Worm (Caenorhabditis elegans) whole organism, L1 larva: Measurements from ENCODE around the gene tag-325.
A peak's percentile ranks its signal among the peaks of the same experiment; 100 is the strongest.
"Not testable (repeated sequence)": the region's sequence is repeated elsewhere in the genome, so short reads cannot be mapped to it uniquely, and the experiment has no call there.

Source experiments
- C04F5.9 ChIP-seq: sonication (generic microtip); optimal IDR thresholded peaks from 2 replicates; lab custom pipeline; 2016; ENCODE audit warnings: missing genetic modification characterization, missing compliant biosample characterization
- C16A3.4 ChIP-seq: fragments of 150-350 bp; optimal IDR thresholded peaks from 2 replicates; lab custom pipeline; 2014; ENCODE audit warnings: missing biosample characterization, missing genetic modification characterization
- F16B12.6 ChIP-seq: fragments of 150-350 bp; optimal IDR thresholded peaks from 2 replicates; lab custom pipeline; 2014; ENCODE audit warnings: missing biosample characterization, missing genetic modification characterization
- Y116A8C.19 ChIP-seq: sonication (generic microtip); optimal IDR thresholded peaks from 2 replicates; lab custom pipeline; 2016; ENCODE audit warnings: missing compliant biosample characterization, missing genetic modification characterization, borderline replicate concordance
- aly-2 ChIP-seq: fragments of 150-350 bp; optimal IDR thresholded peaks from 2 replicates; lab custom pipeline; 2014; ENCODE audit warnings: missing biosample characterization, missing genetic modification characterization
- ama-1 ChIP-seq: fragments of 150-350 bp; optimal IDR thresholded peaks from 2 replicates; lab custom pipeline; 2014
- blmp-1 ChIP-seq: fragments of 150-350 bp; optimal IDR thresholded peaks from 2 replicates; lab custom pipeline; 2014; ENCODE audit warnings: missing biosample characterization, missing genetic modification characterization
- ceh-88 ChIP-seq: fragments of 200-800 bp; sonication (Bioruptor generic); IDR thresholded peaks from 2 replicates; pipeline ENCODE4 v1.3.6; 2022; ENCODE audit warnings: missing genetic modification characterization, missing compliant biosample characterization
- ceh-90 ChIP-seq: sonication (generic microtip); optimal IDR thresholded peaks from 2 replicates; lab custom pipeline; 2016; ENCODE audit warnings: missing genetic modification characterization, missing compliant biosample characterization
- dpl-1 ChIP-seq, 3 experiments: fragments of 150-350 bp in 2 of 3; sonication (generic microtip) in 1 of 3; optimal IDR thresholded peaks; 2 replicates each; lab custom pipeline; 2014 to 2017; ENCODE audit warnings: missing biosample characterization in 3 of 3, missing genetic modification characterization in 3 of 3, missing genetic modification reagents in 3 of 3
- dsc-1 ChIP-seq: sonication (generic microtip); optimal IDR thresholded peaks from 2 replicates; lab custom pipeline; 2016; ENCODE audit warnings: mild to moderate bottlenecking, missing genetic modification characterization, missing compliant biosample characterization
- efl-1 ChIP-seq, 4 experiments: fragments of 150-350 bp; optimal IDR thresholded peaks in 3 of 4; peaks in 1 of 4; 1 replicate in 1 of 4; 2 replicates in 3 of 4; lab custom pipeline; 2014; ENCODE audit warnings: missing biosample characterization in 2 of 4, missing genetic modification characterization in 2 of 4, missing genetic modification reagents in 2 of 4
- efl-3 ChIP-seq: fragments of 200-800 bp; sonication (Bioruptor generic); optimal IDR thresholded peaks from 2 replicates; lab custom pipeline; 2018; ENCODE audit warnings: mild to moderate bottlenecking, missing genetic modification characterization, missing compliant biosample characterization
- egl-13 ChIP-seq: sonication (generic microtip); optimal IDR thresholded peaks from 2 replicates; lab custom pipeline; 2016; ENCODE audit warnings: missing genotype, missing genetic modification reagents, missing genetic modification characterization, missing compliant biosample characterization
- egl-27 ChIP-seq, 2 experiments: fragments of 150-350 bp in 1 of 2; sonication (generic microtip); optimal IDR thresholded peaks; 3 replicates each; lab custom pipeline; 2017 to 2018; ENCODE audit warnings: missing biosample characterization in 2 of 2, missing genetic modification characterization in 2 of 2, missing genetic modification reagents in 2 of 2
- elt-2 ChIP-seq: sonication (generic microtip); optimal IDR thresholded peaks from 2 replicates; lab custom pipeline; 2016; ENCODE audit warnings: missing genetic modification characterization, mild to moderate bottlenecking, inconsistent platforms, missing compliant biosample characterization, missing genetic modification reagents
- fkh-10 ChIP-seq: sonication (generic microtip); optimal IDR thresholded peaks from 2 replicates; lab custom pipeline; 2017; ENCODE audit warnings: missing biosample characterization, missing genetic modification reagents, missing genetic modification characterization
- fkh-4 ChIP-seq: sonication (generic microtip); optimal IDR thresholded peaks from 2 replicates; lab custom pipeline; 2016; ENCODE audit warnings: missing compliant biosample characterization, missing genetic modification characterization, borderline replicate concordance
- grh-1 ChIP-seq: fragments of 200-800 bp; sonication (Bioruptor generic); IDR thresholded peaks from 2 replicates; pipeline ENCODE4 v1.3.6; 2022; ENCODE audit warnings: missing genetic modification reagents, missing genetic modification characterization, missing compliant biosample characterization
- irx-1 ChIP-seq: sonication (generic microtip); optimal IDR thresholded peaks from 2 replicates; lab custom pipeline; 2016; ENCODE audit warnings: missing genetic modification characterization, missing compliant biosample characterization
- jun-1 ChIP-seq: fragments of 150-350 bp; optimal IDR thresholded peaks from 2 replicates; lab custom pipeline; 2014; ENCODE audit warnings: missing biosample characterization, missing genetic modification reagents, missing genetic modification characterization
- lin-35 ChIP-seq, 2 experiments: fragments of 150-350 bp; optimal IDR thresholded peaks; 2 replicates each; lab custom pipeline; 2014; ENCODE audit warnings: missing biosample characterization in 2 of 2, missing genetic modification characterization in 2 of 2, missing genetic modification reagents in 2 of 2
- lsy-2 ChIP-seq, 2 experiments: fragments of 150-350 bp; optimal IDR thresholded peaks; 2 replicates each; lab custom pipeline; 2014; ENCODE audit warnings: missing biosample characterization in 2 of 2, missing genetic modification characterization in 2 of 2
- mab-9 ChIP-seq: fragments of 200-800 bp; sonication (Bioruptor generic); IDR thresholded peaks from 2 replicates; pipeline ENCODE4 v1.3.6; 2022; ENCODE audit warnings: missing genetic modification reagents, missing genetic modification characterization, missing compliant biosample characterization
- mdl-1 ChIP-seq, 2 experiments: fragments of 150-350 bp; optimal IDR thresholded peaks; 2 replicates each; lab custom pipeline; 2014 to 2017; ENCODE audit warnings: missing biosample characterization in 2 of 2, missing genetic modification characterization in 2 of 2, inconsistent platforms in 1 of 2
- mep-1 ChIP-seq: fragments of 150-350 bp; optimal IDR thresholded peaks from 2 replicates; lab custom pipeline; 2014; ENCODE audit warnings: missing biosample characterization, missing genetic modification characterization
- nhr-11 ChIP-seq: fragments of 150-350 bp; optimal IDR thresholded peaks from 2 replicates; lab custom pipeline; 2014; ENCODE audit warnings: missing biosample characterization, missing genetic modification characterization
- nhr-12 ChIP-seq: sonication (generic microtip); optimal IDR thresholded peaks from 2 replicates; lab custom pipeline; 2017; ENCODE audit warnings: missing biosample characterization, missing genetic modification characterization
- nhr-20 ChIP-seq: sonication (generic microtip); optimal IDR thresholded peaks from 2 replicates; lab custom pipeline; 2016; ENCODE audit warnings: mild to moderate bottlenecking, missing genetic modification characterization, missing compliant biosample characterization
- nhr-28 ChIP-seq: fragments of 150-350 bp; optimal IDR thresholded peaks from 2 replicates; lab custom pipeline; 2014; ENCODE audit warnings: missing biosample characterization, missing genetic modification characterization
- nhr-71 ChIP-seq: sonication (generic microtip); optimal IDR thresholded peaks from 2 replicates; lab custom pipeline; 2016; ENCODE audit warnings: mild to moderate bottlenecking, missing genetic modification characterization, moderate library complexity, missing compliant biosample characterization
- nhr-84 ChIP-seq: sonication (generic microtip); optimal IDR thresholded peaks from 2 replicates; lab custom pipeline; 2017; ENCODE audit warnings: missing biosample characterization, missing genetic modification characterization
- pag-3 ChIP-seq: sonication (generic microtip); optimal IDR thresholded peaks from 2 replicates; lab custom pipeline; 2017; ENCODE audit warnings: missing genetic modification characterization, mild to moderate bottlenecking, missing compliant biosample characterization, antibody characterized with exemption, borderline replicate concordance; ENCODE audit not compliant: insufficient read depth
- pqm-1 ChIP-seq: sonication (generic microtip); optimal IDR thresholded peaks from 3 replicates; lab custom pipeline; 2017; ENCODE audit warnings: missing biosample characterization, missing genetic modification characterization
- rnt-1 ChIP-seq: sonication (generic microtip); optimal IDR thresholded peaks from 2 replicates; lab custom pipeline; 2016; ENCODE audit warnings: mild to moderate bottlenecking, missing genetic modification characterization, moderate library complexity, missing compliant biosample characterization
- swsn-7 ChIP-seq: sonication (generic microtip); optimal IDR thresholded peaks from 2 replicates; lab custom pipeline; 2016; ENCODE audit warnings: missing genetic modification characterization, missing compliant biosample characterization
- unc-130 ChIP-seq: fragments of 150-350 bp; optimal IDR thresholded peaks from 2 replicates; lab custom pipeline; 2017; ENCODE audit warnings: missing biosample characterization, missing genetic modification characterization, inconsistent platforms
- unc-62 ChIP-seq: fragments of 150-350 bp; optimal IDR thresholded peaks from 2 replicates; lab custom pipeline; 2014; ENCODE audit warnings: missing biosample characterization, missing genetic modification reagents, missing genetic modification characterization
- zag-1 ChIP-seq: fragments of 150-350 bp; optimal IDR thresholded peaks from 2 replicates; lab custom pipeline; 2014; ENCODE audit warnings: missing biosample characterization, missing genetic modification characterization
- zip-4 ChIP-seq: fragments of 200-800 bp; sonication (Bioruptor generic); optimal IDR thresholded peaks from 2 replicates; lab custom pipeline; 2018; ENCODE audit warnings: mild to moderate bottlenecking, missing genetic modification characterization, moderate library complexity, missing compliant biosample characterization

The tag-325 gene

DNA sequence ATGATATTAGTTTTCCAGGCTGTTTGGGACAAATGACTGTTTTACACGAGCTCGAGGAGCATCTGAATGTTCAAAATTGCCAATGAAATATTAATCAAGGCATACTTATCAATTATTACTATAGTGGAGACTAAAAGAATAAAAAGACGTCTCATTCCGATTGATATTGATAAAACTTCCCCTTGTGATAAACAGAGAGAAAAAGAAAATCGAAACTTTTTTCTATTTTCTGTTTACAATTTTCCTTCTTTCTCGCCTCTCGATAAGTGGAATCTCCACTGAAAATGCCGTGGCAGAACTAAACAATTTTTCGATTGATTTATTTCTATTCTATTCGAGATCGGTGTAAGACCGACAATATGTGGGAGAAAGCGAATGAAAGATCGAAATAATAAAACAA lies 16.8 kb upstream of the tag-325 start, which contains the start of gene B0393.9:
TSS of gene B0393.9 (minus strand) at position 303 of the 400 bp plus-strand sequence.
- no peak for TF ChIP-seq swsn-7
- TF ChIP-seq nhr-12 (tag; lab: Kevin White, UChicago), result no peak
- TF ChIP-seq pqm-1 (tag; lab: Kevin White, UChicago), result no peak
- no peak for TF ChIP-seq nhr-20 (tag; lab: Kevin White, UChicago)
- TF ChIP-seq elt-2 (tag; lab: Kevin White, UChicago), result peak; percentile 25
- TF ChIP-seq nhr-11 (tag; lab: Kevin White, UChicago), result no peak
- TF ChIP-seq blmp-1, result peak; percentile 53

ce11 chrIII:4781937-4782576 lies 14.6 kb upstream of the tag-325 start, which contains the start of the genes gex-5 and C38D4.10:
TSS of gene gex-5 (minus strand) at chrIII:4781987.
TSS of gene C38D4.10 (plus strand) at chrIII:4782526.
- TF ChIP-seq nhr-71 (tag; lab: Kevin White, UChicago); jun-1; aly-2: not testable (repeated sequence)

- not testable (repeated sequence) for TF ChIP-seq nhr-28, fkh-4, nhr-11 (tag; lab: Kevin White, UChicago)
Measured at ce11 chrIII:4785131-4785530, 11.5 kb upstream of the tag-325 start, which contains the start of gene enu-3.2. TSS of gene enu-3.2 (minus strand) at chrIII:4785235.

- TF ChIP-seq mab-9 (GFP tag; lab: Robert Waterston, UW) (no peak), elt-2 (tag; lab: Kevin White, UChicago) (no peak), blmp-1 (peak; percentile 74), mep-1 (tag; lab: Kevin White, UChicago) (no peak), irx-1 (tag; lab: Kevin White, UChicago) (no peak), lsy-2 (tag; optimal IDR thresholded peaks at IDR 0.05; lab: Kevin White, UChicago) (peak in 1 of 2 experiments; percentile 56), F16B12.6 (tag; lab: Kevin White, UChicago) (peak; percentile 80), fkh-10 (GFP tag; lab: Kevin White, UChicago) (no peak), efl-1 (optimal IDR thresholded peaks at IDR 0.05; lab: Kevin White, UChicago) (peak; percentile 16 to 70), efl-1 (GFP tag; optimal IDR thresholded peaks at IDR 0.05 in 1 of 2; lab: Kevin White, UChicago) (peak; percentile 82 to 97), mdl-1 (tag; optimal IDR thresholded peaks at IDR 0.05; lab: Kevin White, UChicago) (no peak), dpl-1 (GFP tag; optimal IDR thresholded peaks at IDR 0.05; lab: Kevin White, UChicago) (peak; percentile 68 to 85 (median 73)), lin-35 (GFP tag; optimal IDR thresholded peaks at IDR 0.05; lab: Kevin White, UChicago) (peak; percentile 58 to 81)
Measured at ce11 chrIII:4785714-4786113, 10.9 kb upstream of the tag-325 start, which contains the start of gene mel-28. TSS of gene mel-28 (plus strand) at chrIII:4786080.

DNA sequence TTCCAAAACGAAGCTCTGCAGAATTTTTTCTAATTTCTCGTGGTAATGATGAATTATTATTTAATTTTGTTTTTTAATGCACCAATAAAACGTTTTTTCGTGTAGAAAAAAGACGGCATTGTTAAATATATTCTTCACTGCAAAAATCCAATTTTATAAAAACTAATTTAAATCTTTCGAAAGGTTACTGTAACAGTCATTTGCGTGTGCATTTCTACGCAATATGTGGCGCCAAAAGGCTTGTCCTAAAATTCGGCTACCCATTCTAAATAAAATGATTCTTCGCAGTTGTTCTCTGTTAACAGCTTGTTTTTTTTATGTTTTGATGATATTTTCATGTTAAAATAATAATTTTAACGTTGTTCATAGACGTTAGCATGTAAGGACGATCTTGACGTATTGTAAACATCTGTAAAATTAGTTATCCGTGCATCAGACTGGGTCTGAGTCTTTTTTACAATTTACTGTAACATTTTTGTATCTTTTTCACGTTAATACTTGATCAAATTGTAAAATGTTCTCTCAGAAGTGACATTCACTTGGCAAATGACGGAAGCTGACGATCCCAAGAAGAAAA lies 4.0 kb upstream of the tag-325 start, which contains the start of gene mip-1:
TSS of gene mip-1 (plus strand) at position 527 of the 577 bp plus-strand sequence.
- no peak for TF ChIP-seq egl-27 (tag; optimal IDR thresholded peaks at IDR 0.05; lab: Kevin White, UChicago)
- TF ChIP-seq egl-13 (tag; lab: Kevin White, UChicago), result no peak
- no peak for TF ChIP-seq ceh-88 (GFP tag; lab: Robert Waterston, UW)
- no peak for TF ChIP-seq pag-3 (tag; lab: Kevin White, UChicago)

- TF ChIP-seq F16B12.6 (tag; lab: Kevin White, UChicago) (peak; percentile 57), irx-1 (tag; lab: Kevin White, UChicago) (no peak), ceh-90 (tag; lab: Kevin White, UChicago) (no peak), mep-1 (tag; lab: Kevin White, UChicago) (peak; percentile 85), Y116A8C.19 (no peak), ama-1 (lab: Kevin White, UChicago) (no peak), zip-4 (GFP tag; lab: Kevin White, UChicago) (no peak), C16A3.4 (tag; lab: Kevin White, UChicago) (peak; percentile 62), rnt-1 (tag; lab: Kevin White, UChicago) (peak; percentile 44), zag-1 (no peak), dsc-1 (tag; lab: Kevin White, UChicago) (no peak), grh-1 (GFP tag; lab: Robert Waterston, UW) (no peak), efl-3 (GFP tag; lab: Kevin White, UChicago) (no peak), unc-62 (no peak), unc-130 (tag; lab: Kevin White, UChicago) (no peak), nhr-84 (tag; lab: Kevin White, UChicago) (no peak), nhr-71 (tag; lab: Kevin White, UChicago) (peak; percentile 71), C04F5.9 (tag; lab: Kevin White, UChicago) (peak; percentile 15)
Measured at ce11 chrIII:4796039-4796438, 597 bp upstream of the tag-325 start.
